Worm (Caenorhabditis elegans) whole organism, L4 larva: ENCODE data around the gene tab-1.

ENCODE experiments used
- F10B5.3 ChIP-seq: sonication (generic microtip); optimal IDR thresholded peaks from 2 replicates; lab custom pipeline; 2016; ENCODE audit warnings: mild to moderate bottlenecking, missing genetic modification characterization, missing compliant biosample characterization
- F37D6.2 ChIP-seq: sonication (generic microtip); optimal IDR thresholded peaks from 2 replicates; lab custom pipeline; 2016; ENCODE audit warnings: mild to moderate bottlenecking, missing genetic modification characterization, missing compliant biosample characterization
- T26A8.4 ChIP-seq: fragments of 200-800 bp; sonication (Bioruptor generic); IDR thresholded peaks from 2 replicates; pipeline ENCODE4 v1.3.6; 2022; ENCODE audit warnings: missing genetic modification characterization, missing compliant biosample characterization
- Y48G9A.11 ChIP-seq: fragments of 200-800 bp; sonication (Bioruptor generic); IDR thresholded peaks from 2 replicates; pipeline ENCODE4 v1.3.6; 2022; ENCODE audit warnings: missing genetic modification reagents, missing genetic modification characterization, missing compliant biosample characterization
- ZK337.2 ChIP-seq: fragments of 200-800 bp; sonication (Bioruptor generic); IDR thresholded peaks from 2 replicates; pipeline ENCODE4 v1.3.6; 2022; ENCODE audit warnings: missing genetic modification reagents, missing genetic modification characterization, missing compliant biosample characterization
- ZK546.5 ChIP-seq, 2 experiments: sonication (generic microtip); optimal IDR thresholded peaks; 2 replicates each; lab custom pipeline; 2017; ENCODE audit warnings: missing biosample characterization in 2 of 2, missing genetic modification characterization in 2 of 2
- aha-1 ChIP-seq: fragments of 150-350 bp; peaks from one replicate; lab custom pipeline; 2014; ENCODE audit warnings: missing biosample characterization, missing genetic modification characterization
- attf-4 ChIP-seq: sonication (generic microtip); optimal IDR thresholded peaks from 3 replicates; lab custom pipeline; 2017; ENCODE audit warnings: missing biosample characterization, missing genetic modification characterization
- ceh-44 ChIP-seq: fragments of 200-800 bp; sonication (Bioruptor generic); IDR thresholded peaks from 2 replicates; pipeline ENCODE4 v1.3.6; 2022; ENCODE audit warnings: missing genetic modification reagents, missing genetic modification characterization, missing compliant biosample characterization
- cey-2 ChIP-seq: sonication (generic microtip); optimal IDR thresholded peaks from 3 replicates; lab custom pipeline; 2017; ENCODE audit warnings: missing genetic modification characterization, mild to moderate bottlenecking, missing compliant biosample characterization, antibody characterized with exemption, borderline replicate concordance; ENCODE audit not compliant: insufficient read depth
- daf-12 ChIP-seq: fragments of 150-350 bp; optimal IDR thresholded peaks from 2 replicates; lab custom pipeline; 2014; ENCODE audit warnings: missing biosample characterization, missing genetic modification reagents, missing genetic modification characterization
- daf-19 ChIP-seq: fragments of 200-800 bp; sonication (Bioruptor generic); conservative IDR thresholded peaks from 2 replicates; pipeline ENCODE4 v1.3.6; 2022; ENCODE audit warnings: missing genetic modification characterization, missing compliant biosample characterization
- daf-8 ChIP-seq: fragments of 200-800 bp; sonication (Bioruptor generic); IDR thresholded peaks from 2 replicates; pipeline ENCODE4 v1.3.6; 2022; ENCODE audit warnings: missing genetic modification characterization, missing compliant biosample characterization
- dmd-6 ChIP-seq: fragments of 200-800 bp; sonication (Bioruptor generic); IDR thresholded peaks from 2 replicates; pipeline ENCODE4 v1.3.6; 2022; ENCODE audit warnings: missing genetic modification reagents, missing genetic modification characterization, missing compliant biosample characterization
- dmd-8 ChIP-seq: fragments of 200-800 bp; sonication (Bioruptor generic); IDR thresholded peaks from 2 replicates; pipeline ENCODE4 v1.3.6; 2022; ENCODE audit warnings: missing genetic modification characterization, missing compliant biosample characterization
- dmd-9 ChIP-seq: fragments of 200-800 bp; sonication (Bioruptor generic); IDR thresholded peaks from 2 replicates; pipeline ENCODE4 v1.3.6; 2022; ENCODE audit warnings: missing genetic modification reagents, missing genetic modification characterization, missing compliant biosample characterization
- egl-43 ChIP-seq: fragments of 200-800 bp; sonication (Bioruptor generic); IDR thresholded peaks from 2 replicates; pipeline ENCODE4 v1.3.6; 2022; ENCODE audit warnings: missing genetic modification reagents, missing genetic modification characterization, missing compliant biosample characterization
- hif-1 ChIP-seq, 2 experiments: sonication (generic microtip); optimal IDR thresholded peaks; 2 replicates each; lab custom pipeline; 2016 to 2017; ENCODE audit warnings: missing compliant biosample characterization in 2 of 2, missing genetic modification characterization in 2 of 2, missing genetic modification reagents in 2 of 2, missing genotype in 2 of 2, mild to moderate bottlenecking in 1 of 2
- hlh-11 ChIP-seq: fragments of 200-800 bp; sonication (Bioruptor generic); optimal IDR thresholded peaks from 2 replicates; lab custom pipeline; 2018; ENCODE audit warnings: mild to moderate bottlenecking, missing genetic modification characterization, missing compliant biosample characterization
- hlh-30 ChIP-seq: sonication (generic microtip); optimal IDR thresholded peaks from 2 replicates; lab custom pipeline; 2017; ENCODE audit warnings: antibody characterized with exemption, mild to moderate bottlenecking, missing genetic modification characterization, missing compliant biosample characterization; ENCODE audit not compliant: insufficient read depth
- jun-1 ChIP-seq: fragments of 150-350 bp; optimal IDR thresholded peaks from 2 replicates; lab custom pipeline; 2014; ENCODE audit warnings: missing biosample characterization, missing genetic modification reagents, missing genetic modification characterization
- lin-13 ChIP-seq: fragments of 150-350 bp; optimal IDR thresholded peaks from 2 replicates; lab custom pipeline; 2014; ENCODE audit warnings: missing biosample characterization, missing genetic modification reagents, missing genetic modification characterization
- lin-29 ChIP-seq: fragments of 200-800 bp; sonication (Bioruptor generic); IDR thresholded peaks from 2 replicates; pipeline ENCODE4 v1.3.6; 2022; ENCODE audit warnings: missing genetic modification reagents, missing genetic modification characterization, missing compliant biosample characterization
- lir-3 ChIP-seq: sonication (generic microtip); optimal IDR thresholded peaks from 2 replicates; lab custom pipeline; 2016; ENCODE audit warnings: mild to moderate bottlenecking, missing genetic modification characterization, missing compliant biosample characterization
- madf-9 ChIP-seq: fragments of 200-800 bp; sonication (Bioruptor generic); conservative IDR thresholded peaks from 2 replicates; pipeline ENCODE4 v1.3.6; 2022; ENCODE audit warnings: missing genetic modification reagents, missing genetic modification characterization, missing compliant biosample characterization
- mdl-1 ChIP-seq, 2 experiments: fragments of 150-350 bp in 1 of 2; sonication (generic microtip) in 1 of 2; optimal IDR thresholded peaks; 2 replicates each; lab custom pipeline; 2014 to 2017; ENCODE audit warnings: missing biosample characterization in 2 of 2, missing genetic modification characterization in 2 of 2
- mdt-29 ChIP-seq: fragments of 200-800 bp; sonication (Bioruptor generic); IDR thresholded peaks from 2 replicates; pipeline ENCODE4 v1.3.6; 2022; ENCODE audit warnings: missing genetic modification reagents, missing genetic modification characterization, missing compliant biosample characterization
- mxl-3 ChIP-seq: fragments of 200-800 bp; sonication (Bioruptor generic); optimal IDR thresholded peaks from 2 replicates; lab custom pipeline; 2018; ENCODE audit warnings: mild to moderate bottlenecking, missing genetic modification characterization, missing compliant biosample characterization
- nhr-10 ChIP-seq: fragments of 150-350 bp; optimal IDR thresholded peaks from 2 replicates; lab custom pipeline; 2014; ENCODE audit warnings: missing biosample characterization, missing genetic modification characterization
- nhr-102 ChIP-seq: sonication (generic microtip); optimal IDR thresholded peaks from 2 replicates; lab custom pipeline; 2016; ENCODE audit warnings: mild to moderate bottlenecking, missing genetic modification characterization, moderate library complexity, missing compliant biosample characterization
- nhr-11 ChIP-seq: fragments of 150-350 bp; optimal IDR thresholded peaks from 2 replicates; lab custom pipeline; 2014; ENCODE audit warnings: missing biosample characterization, missing genetic modification characterization
- nhr-111 ChIP-seq: fragments of 200-800 bp; sonication (Bioruptor generic); optimal IDR thresholded peaks from 2 replicates; lab custom pipeline; 2018; ENCODE audit warnings: mild to moderate bottlenecking, missing genetic modification characterization, missing compliant biosample characterization
- nhr-237 ChIP-seq: sonication (generic microtip); optimal IDR thresholded peaks from 2 replicates; lab custom pipeline; 2017; ENCODE audit warnings: missing biosample characterization, missing genetic modification characterization
- nhr-25 ChIP-seq: sonication (generic microtip); optimal IDR thresholded peaks from 2 replicates; lab custom pipeline; 2017; ENCODE audit warnings: missing genetic modification characterization, mild to moderate bottlenecking, missing compliant biosample characterization, antibody characterized with exemption, moderate library complexity, borderline replicate concordance; ENCODE audit not compliant: insufficient read depth
- nhr-42 ChIP-seq: fragments of 200-800 bp; sonication (Bioruptor generic); IDR thresholded peaks from 2 replicates; pipeline ENCODE4 v1.3.6; 2022; ENCODE audit warnings: missing genetic modification characterization, missing compliant biosample characterization
- nhr-48 ChIP-seq: sonication (generic microtip); optimal IDR thresholded peaks from 2 replicates; lab custom pipeline; 2016; ENCODE audit warnings: mild to moderate bottlenecking, missing genetic modification characterization, missing compliant biosample characterization
- nhr-6 ChIP-seq: fragments of 150-350 bp; optimal IDR thresholded peaks from 2 replicates; lab custom pipeline; 2014; ENCODE audit warnings: missing biosample characterization, missing genetic modification characterization
- nhr-76 ChIP-seq: fragments of 150-350 bp; optimal IDR thresholded peaks from 2 replicates; lab custom pipeline; 2014; ENCODE audit warnings: missing biosample characterization, missing genetic modification characterization
- pha-4 ChIP-seq, 2 experiments: fragments of 150-350 bp in 1 of 2; fragments of 200-800 bp in 1 of 2; sonication (Bioruptor generic) in 1 of 2; IDR thresholded peaks in 1 of 2; optimal IDR thresholded peaks in 1 of 2; 2 replicates each; pipeline versions ENCODE4 v1.3.6 to Lab custom; 2014 to 2022; ENCODE audit warnings: missing genetic modification characterization in 2 of 2, missing genetic modification reagents in 2 of 2, missing biosample characterization in 1 of 2, missing compliant biosample characterization in 1 of 2
- php-3 ChIP-seq: fragments of 200-800 bp; sonication (Bioruptor generic); IDR thresholded peaks from 2 replicates; pipeline ENCODE4 v1.3.6; 2022; ENCODE audit warnings: missing genetic modification reagents, missing genetic modification characterization, missing compliant biosample characterization
- snpc-4 ChIP-seq: fragments of 150-350 bp; optimal IDR thresholded peaks from 2 replicates; lab custom pipeline; 2014; ENCODE audit warnings: missing biosample characterization, missing genetic modification characterization
- tra-1 ChIP-seq: fragments of 200-800 bp; sonication (Bioruptor generic); IDR thresholded peaks from 2 replicates; pipeline ENCODE4 v1.3.6; 2022; ENCODE audit warnings: missing genetic modification reagents, missing genetic modification characterization, missing compliant biosample characterization
- unc-62 ChIP-seq, 3 experiments: fragments of 150-350 bp in 1 of 3; sonication (generic microtip); optimal IDR thresholded peaks in 2 of 3; peaks in 1 of 3; 1 replicate in 1 of 3; 2 replicates in 2 of 3; lab custom pipeline; 2014 to 2017; ENCODE audit warnings: missing biosample characterization in 3 of 3, missing genetic modification characterization in 3 of 3, missing genetic modification reagents in 3 of 3, missing genotype in 1 of 3
- zag-1 ChIP-seq: fragments of 150-350 bp; optimal IDR thresholded peaks from 2 replicates; lab custom pipeline; 2014; ENCODE audit warnings: missing biosample characterization, missing genetic modification characterization
- zip-11 ChIP-seq: fragments of 200-800 bp; sonication (Bioruptor generic); IDR thresholded peaks from 2 replicates; pipeline ENCODE4 v1.3.6; 2022; ENCODE audit warnings: missing genetic modification characterization, missing compliant biosample characterization
- ztf-11 ChIP-seq: fragments of 150-350 bp; optimal IDR thresholded peaks from 2 replicates; lab custom pipeline; 2014; ENCODE audit warnings: missing biosample characterization, missing genetic modification characterization

The tab-1 gene

ce11 chrII:6842651-6843118 is 39.6 kb downstream of the tab-1 start (continued):
- TF ChIP-seq mxl-3 (GFP tag; lab: Kevin White, UChicago) (peak; percentile 94), mdt-29 (GFP tag; lab: Robert Waterston, UW) (no peak), F10B5.3 (tag; lab: Kevin White, UChicago) (no peak), nhr-10 (tag; lab: Kevin White, UChicago) (peak; percentile 92), ZK546.5 (tag; optimal IDR thresholded peaks at IDR 0.05; lab: Kevin White, UChicago) (no peak), nhr-6 (peak; percentile 96), Y48G9A.11 (GFP tag; lab: Robert Waterston, UW) (no peak), madf-9 (GFP tag; lab: Robert Waterston, UW) (no peak), dmd-9 (GFP tag; lab: Robert Waterston, UW) (no peak), daf-19 (GFP tag; lab: Robert Waterston, UW) (no peak), lin-13 (peak; percentile 32), F37D6.2 (tag; lab: Kevin White, UChicago) (no peak), jun-1 (tag; lab: Kevin White, UChicago) (peak; percentile 63), zag-1 (tag; lab: Kevin White, UChicago) (no peak), ZK337.2 (GFP tag; lab: Robert Waterston, UW) (no peak), daf-12 (no peak), lin-29 (GFP tag; lab: Robert Waterston, UW) (no peak)
- TF ChIP-seq, all 104 proteins: peak for 49

- TF ChIP-seq nhr-11 (tag; lab: Kevin White, UChicago) = peak; percentile 8
- no peak for TF ChIP-seq nhr-42
Measured at ce11 chrII:6843211-6843610, 40.1 kb downstream of the tab-1 start.

- no peak for TF ChIP-seq hlh-30 (tag; lab: Kevin White, UChicago)
- 0 out of 2 replicates have a peak, but pooled peaks have one; percentile 7 for TF ChIP-seq egl-43 (GFP tag; lab: Robert Waterston, UW)
- TF ChIP-seq tra-1 (GFP tag; lab: Robert Waterston, UW) = 0 out of 2 replicates have a peak, but pooled peaks have one; percentile 37
- 0 out of 2 replicates have a peak, but pooled peaks have one; percentile 8 for TF ChIP-seq php-3 (GFP tag; lab: Robert Waterston, UW)
- no peak for TF ChIP-seq nhr-11 (tag; lab: Kevin White, UChicago)
- no peak for TF ChIP-seq daf-8 (GFP tag; lab: Robert Waterston, UW)
- TF ChIP-seq lin-29 (GFP tag; lab: Robert Waterston, UW) = no peak
- no peak for TF ChIP-seq attf-4 (tag; lab: Kevin White, UChicago)
- no peak for TF ChIP-seq nhr-237 (tag; lab: Kevin White, UChicago)
- no peak for TF ChIP-seq nhr-76
- TF ChIP-seq T26A8.4 (GFP tag; lab: Robert Waterston, UW) = no peak
- TF ChIP-seq hif-1 (tag; optimal IDR thresholded peaks at IDR 0.05; lab: Kevin White, UChicago) = no peak
- TF ChIP-seq nhr-111 = no peak
- peak; percentile 50; the same call in 1 of the 2 replicates for TF ChIP-seq dmd-6
- no peak for TF ChIP-seq madf-9 (GFP tag; lab: Robert Waterston, UW)
- no peak for TF ChIP-seq lir-3 (tag; lab: Kevin White, UChicago)
- no peak for TF ChIP-seq nhr-102
- no peak for TF ChIP-seq daf-12
- no peak for TF ChIP-seq snpc-4
- TF ChIP-seq dmd-8 (GFP tag; lab: Robert Waterston, UW) = 0 out of 2 replicates have a peak, but pooled peaks have one; percentile 23
- no peak for TF ChIP-seq mdl-1 (tag; optimal IDR thresholded peaks at IDR 0.05; lab: Kevin White, UChicago)
- no peak for TF ChIP-seq pha-4 (GFP tag; IDR thresholded peaks at IDR 0.05; lab: Robert Waterston, UW)
- TF ChIP-seq pha-4 (tag; optimal IDR thresholded peaks at IDR 0.05; lab: Kevin White, UChicago) = no peak
- TF ChIP-seq ztf-11 (tag; lab: Kevin White, UChicago) = no peak
- TF ChIP-seq zip-11 (GFP tag; lab: Robert Waterston, UW) = no peak
- peak; percentile 26 for TF ChIP-seq hlh-11 (tag; lab: Kevin White, UChicago)
- TF ChIP-seq aha-1 (tag; lab: Kevin White, UChicago) = no peak
- TF ChIP-seq nhr-48 (tag; lab: Kevin White, UChicago) = no peak
- no peak for TF ChIP-seq ceh-44 (GFP tag; lab: Robert Waterston, UW)
- TF ChIP-seq nhr-25 (tag; lab: Kevin White, UChicago) = no peak
- TF ChIP-seq cey-2 (tag; lab: Kevin White, UChicago) = no peak
- TF ChIP-seq unc-62 (GFP tag; optimal IDR thresholded peaks at IDR 0.05 in 1 of 2; lab: Kevin White, UChicago) = peak in 1 of 2 experiments; percentile 76
- TF ChIP-seq unc-62 (tag; optimal IDR thresholded peaks at IDR 0.05; lab: Kevin White, UChicago) = no peak
- no peak for TF ChIP-seq F10B5.3 (tag; lab: Kevin White, UChicago)
Measured at ce11 chrII:6843680-6844079, 40.6 kb downstream of the tab-1 start.
